Fruit fly (Drosophila melanogaster): Measurements from ENCODE around the gene Snmp1.

The Snmp1 gene

dm6 chr3R:21204500-21205167 is 36.6 kb upstream of the Snmp1 start (continued):
- TF ChIP-seq CG32264 (GFP tag; optimal IDR thresholded peaks at IDR 0.05) (peak; percentile 65), HLH106 (tag; optimal IDR thresholded peaks at IDR 0.05) (peak; percentile 66), Sp1 (GFP tag; optimal IDR thresholded peaks at IDR 0.05) (peak; percentile 68), Hr83 (GFP tag; optimal IDR thresholded peaks at IDR 0.05; ENCODE audit: poor library complexity, severe bottlenecking) (no peak), usp (GFP tag; optimal IDR thresholded peaks at IDR 0.05) (no peak), dl (GFP tag; optimal IDR thresholded peaks at IDR 0.05; ENCODE audit: insufficient read depth in 1 of 2, partially characterized antibody in 2 of 2) (peak; percentile 64 to 81), Myc (optimal IDR thresholded peaks at IDR 0.05) (no peak), dmrt93B (GFP tag; optimal IDR thresholded peaks at IDR 0.05) (peak; percentile 42), dsf (GFP tag; optimal IDR thresholded peaks at IDR 0.05; ENCODE audit: borderline replicate concordance) (no peak), Hnf4 (GFP tag; optimal IDR thresholded peaks at IDR 0.05) (peak; percentile 50), br (GFP tag; optimal IDR thresholded peaks at IDR 0.05) (peak; percentile 77), Dif (GFP tag; optimal IDR thresholded peaks at IDR 0.05; ENCODE audit: partially characterized antibody) (peak; percentile 85), fru (GFP tag; optimal IDR thresholded peaks at IDR 0.05) (peak; percentile 90)

dm6 chr3R:21203660-21204499 is 35.9 kb upstream of the Snmp1 start:
- TF ChIP-seq fru (GFP tag; optimal IDR thresholded peaks at IDR 0.05) (no peak), Dif (GFP tag; optimal IDR thresholded peaks at IDR 0.05; ENCODE audit: partially characterized antibody) (peak; percentile 64), Myc (optimal IDR thresholded peaks at IDR 0.05) (no peak), Vsx2 (GFP tag; optimal IDR thresholded peaks at IDR 0.05; ENCODE audit: partially characterized antibody) (peak; percentile 4), dl (GFP tag; optimal IDR thresholded peaks at IDR 0.05; ENCODE audit: insufficient read depth in 1 of 2, partially characterized antibody in 2 of 2) (peak; percentile 6 to 30), tai (GFP tag; optimal IDR thresholded peaks at IDR 0.05) (peak; percentile 16), Rel (GFP tag; optimal IDR thresholded peaks at IDR 0.05) (no peak), Rel (tag; optimal IDR thresholded peaks at IDR 0.05) (peak; percentile 16)

dm6 chr3R:21203135-21203534 is 35.1 kb upstream of the Snmp1 start:
- no peak for TF ChIP-seq HLH106 (tag; optimal IDR thresholded peaks at IDR 0.05)
- no peak for TF ChIP-seq foxo (GFP tag; optimal IDR thresholded peaks at IDR 0.05)
- peak; percentile 0 for TF ChIP-seq psq (GFP tag; optimal IDR thresholded peaks at IDR 0.05)
- TF ChIP-seq Vsx2 (GFP tag; optimal IDR thresholded peaks at IDR 0.05; ENCODE audit: partially characterized antibody) = no peak

- no peak for TF ChIP-seq OdsH (GFP tag; optimal IDR thresholded peaks at IDR 0.05)
- TF ChIP-seq Myc (optimal IDR thresholded peaks at IDR 0.05) = no peak
- TF ChIP-seq Rel (GFP tag; optimal IDR thresholded peaks at IDR 0.05) = no peak
- TF ChIP-seq Rel (tag; optimal IDR thresholded peaks at IDR 0.05) = no peak
- TF ChIP-seq HLH106 (tag; optimal IDR thresholded peaks at IDR 0.05) = no peak
- TF ChIP-seq ey (GFP tag; optimal IDR thresholded peaks at IDR 0.05) = no peak
- TF ChIP-seq Abd-B (GFP tag; optimal IDR thresholded peaks at IDR 0.05) = no peak
- TF ChIP-seq psq (GFP tag; optimal IDR thresholded peaks at IDR 0.05) = no peak
- TF ChIP-seq N (GFP tag; optimal IDR thresholded peaks at IDR 0.05) = no peak
- TF ChIP-seq Hr78 (GFP tag; optimal IDR thresholded peaks at IDR 0.05) = no peak
Measured at dm6 chr3R:21201627-21202026, 33.6 kb upstream of the Snmp1 start.

dm6 chr3R:21199953-21200368 is 32.0 kb upstream of the Snmp1 start:
- no peak for TF ChIP-seq Myc (optimal IDR thresholded peaks at IDR 0.05)
- TF ChIP-seq dsf (GFP tag; optimal IDR thresholded peaks at IDR 0.05; ENCODE audit: borderline replicate concordance) = no peak
- peak; percentile 28 for TF ChIP-seq HLH106 (tag; optimal IDR thresholded peaks at IDR 0.05)
- no peak for TF ChIP-seq N (GFP tag; optimal IDR thresholded peaks at IDR 0.05)
- no peak for TF ChIP-seq Hr78 (GFP tag; optimal IDR thresholded peaks at IDR 0.05)
- peak; percentile 48 for TF ChIP-seq fru (GFP tag; optimal IDR thresholded peaks at IDR 0.05)
- peak; percentile 9 for TF ChIP-seq Sp1 (GFP tag; optimal IDR thresholded peaks at IDR 0.05)
- no peak for TF ChIP-seq lola (GFP tag; optimal IDR thresholded peaks at IDR 0.05)
- TF ChIP-seq psq (GFP tag; optimal IDR thresholded peaks at IDR 0.05) = no peak
- peak; percentile 29 for TF ChIP-seq OdsH (GFP tag; optimal IDR thresholded peaks at IDR 0.05)
- peak; percentile 8 for TF ChIP-seq Hr83 (GFP tag; optimal IDR thresholded peaks at IDR 0.05; ENCODE audit: poor library complexity, severe bottlenecking)
- TF ChIP-seq usp (GFP tag; optimal IDR thresholded peaks at IDR 0.05) = no peak
- peak in 1 of 2 experiments; percentile 57 for TF ChIP-seq foxo (GFP tag; optimal IDR thresholded peaks at IDR 0.05)
- TF ChIP-seq ey (GFP tag; optimal IDR thresholded peaks at IDR 0.05) = peak; percentile 54
- peak; percentile 63 for TF ChIP-seq rgr (GFP tag; optimal IDR thresholded peaks at IDR 0.05)
- TF ChIP-seq h (GFP tag; optimal IDR thresholded peaks at IDR 0.05) = peak; percentile 5
- peak; percentile 81 for TF ChIP-seq br (GFP tag; optimal IDR thresholded peaks at IDR 0.05)
- no peak for TF ChIP-seq Jra (GFP tag; optimal IDR thresholded peaks at IDR 0.05)
- peak; percentile 32 for TF ChIP-seq woc (GFP tag; optimal IDR thresholded peaks at IDR 0.05)
- TF ChIP-seq pan (optimal IDR thresholded peaks at IDR 0.05) = no peak
- no peak for TF ChIP-seq dl (GFP tag; optimal IDR thresholded peaks at IDR 0.05; ENCODE audit: insufficient read depth in 1 of 2, partially characterized antibody in 2 of 2)
- peak; percentile 5 for TF ChIP-seq tai (GFP tag; optimal IDR thresholded peaks at IDR 0.05)
- no peak for TF ChIP-seq Mio (GFP tag; optimal IDR thresholded peaks at IDR 0.05)
